Fruit fly (Drosophila melanogaster): ENCODE results near the gene CG14957.
A peak's percentile ranks its signal among the peaks of the same experiment; 100 is the strongest.

The CG14957 gene

DNA sequence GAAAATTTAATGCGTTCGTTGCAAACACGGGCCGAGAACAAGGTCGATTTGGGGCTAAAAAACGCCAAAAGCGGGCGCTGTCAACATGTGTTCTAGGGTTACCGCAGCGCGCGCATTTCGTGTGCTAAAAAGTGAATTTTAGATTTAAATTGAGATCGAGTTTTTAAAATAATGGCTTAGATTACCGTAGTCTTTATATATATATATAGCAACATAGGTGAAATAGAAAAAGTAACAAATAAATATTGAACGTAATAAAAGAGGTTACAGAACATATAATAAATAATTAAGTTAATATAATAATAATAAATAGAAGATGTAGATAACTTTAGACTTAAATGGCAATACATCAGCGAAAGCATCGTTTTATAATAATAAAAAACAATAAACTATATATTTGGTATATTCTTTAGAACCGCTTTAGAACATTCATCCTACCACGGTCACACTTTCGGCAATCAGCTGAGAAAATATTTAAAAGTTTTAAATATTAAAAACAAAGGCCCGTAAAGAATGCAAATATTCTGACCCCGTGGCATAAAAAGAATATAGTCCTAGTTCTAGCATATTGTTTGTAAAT, 43.9 kb upstream of the CG14957 start, which contains the start of the genes CG11537 and Alg2 (continued):
- TF ChIP-seq kni (GFP tag; optimal IDR thresholded peaks at IDR 0.05) = no peak
- TF ChIP-seq bcd (GFP tag; optimal IDR thresholded peaks at IDR 0.05) = peak; percentile 15
- TF ChIP-seq HHEX (GFP tag; optimal IDR thresholded peaks at IDR 0.05) = peak; percentile 12
- TF ChIP-seq ac (GFP tag; optimal IDR thresholded peaks at IDR 0.05) = no peak
- TF ChIP-seq CG31441 (GFP tag; IDR thresholded peaks at IDR 0.05) = 0 out of 2 replicates have a peak, but pooled peaks have one; percentile 20
- TF ChIP-seq NfI (GFP tag; optimal IDR thresholded peaks at IDR 0.05) = peak; percentile 4
- TF ChIP-seq Hr39 (optimal IDR thresholded peaks at IDR 0.05) = no peak
- peak; percentile 22 for TF ChIP-seq CG30403 (GFP tag; optimal IDR thresholded peaks at IDR 0.05)
- peak in 1 of 2 experiments; percentile 80 for TF ChIP-seq crp (GFP tag; optimal IDR thresholded peaks at IDR 0.05)
- peak; percentile 52 for TF ChIP-seq CG32532 (GFP tag; IDR thresholded peaks at IDR 0.05)
- TF ChIP-seq Sox100B (GFP tag; optimal IDR thresholded peaks at IDR 0.05) = no peak
- no peak for TF ChIP-seq CG10147 (GFP tag; optimal IDR thresholded peaks at IDR 0.05)
- peak; percentile 61 for TF ChIP-seq CG9932 (GFP tag; IDR thresholded peaks at IDR 0.05)
- peak; percentile 23; the same call in 1 of the 2 replicates for TF ChIP-seq ap (GFP tag; IDR thresholded peaks at IDR 0.05)
- peak; percentile 42 for TF ChIP-seq caup (GFP tag; optimal IDR thresholded peaks at IDR 0.05; ENCODE audit: severe bottlenecking)
- no peak for TF ChIP-seq CG17912 (GFP tag; optimal IDR thresholded peaks at IDR 0.05)
- TF ChIP-seq sug (tag; optimal IDR thresholded peaks at IDR 0.05) = peak; percentile 4
- 0 out of 2 replicates have a peak, but pooled peaks have one; percentile 22 for TF ChIP-seq CG3847 (GFP tag; IDR thresholded peaks at IDR 0.05)
- peak; percentile 44 for TF ChIP-seq CG17829 (tag; optimal IDR thresholded peaks at IDR 0.05)
- TF ChIP-seq CG2678 (tag; optimal IDR thresholded peaks at IDR 0.05) = peak; percentile 42
- TF ChIP-seq CG8924 (tag; optimal IDR thresholded peaks at IDR 0.05) = peak; percentile 66
- TF ChIP-seq unpg (GFP tag; optimal IDR thresholded peaks at IDR 0.05) = peak; percentile 38
- peak; percentile 36; the same call in 1 of the 2 replicates for TF ChIP-seq CG11247 (GFP tag; IDR thresholded peaks at IDR 0.05)
- peak; percentile 38 for TF ChIP-seq CoRest (tag; optimal IDR thresholded peaks at IDR 0.05)
- TF ChIP-seq CG12155 (GFP tag; optimal IDR thresholded peaks at IDR 0.05) = peak; percentile 28
- peak; percentile 35 for TF ChIP-seq CG2116 (GFP tag; optimal IDR thresholded peaks at IDR 0.05)
- no peak for TF ChIP-seq cas (GFP tag; IDR thresholded peaks at IDR 0.05)
- TF ChIP-seq gfzf (GFP tag; optimal IDR thresholded peaks at IDR 0.05) = peak; percentile 69
- peak; percentile 29 for TF ChIP-seq Med (GFP tag)
- TF ChIP-seq Dek (tag; optimal IDR thresholded peaks at IDR 0.05) = peak; percentile 12
- peak; percentile 56 for TF ChIP-seq scrt (GFP tag; optimal IDR thresholded peaks at IDR 0.05)
- TF ChIP-seq Nf-YB (GFP tag; optimal IDR thresholded peaks at IDR 0.05) = peak; percentile 33
- TF ChIP-seq BEAF-32 (GFP tag; optimal IDR thresholded peaks at IDR 0.05) = peak; percentile 22
- no peak for TF ChIP-seq emc (GFP tag; optimal IDR thresholded peaks at IDR 0.05)
- TF ChIP-seq chn (GFP tag; optimal IDR thresholded peaks at IDR 0.05) = peak; percentile 8
- no peak for TF ChIP-seq CG11398 (GFP tag; optimal IDR thresholded peaks at IDR 0.05)
- peak; percentile 62; the same call in 2 of the 3 replicates for TF ChIP-seq row (GFP tag; IDR thresholded peaks at IDR 0.05)
- TF ChIP-seq stwl (tag; optimal IDR thresholded peaks at IDR 0.05) = peak; percentile 28
- peak in 1 of 2 experiments; percentile 6 for TF ChIP-seq insv (GFP tag; optimal IDR thresholded peaks at IDR 0.05)
- no peak for TF ChIP-seq so (GFP tag; IDR thresholded peaks at IDR 0.05)
- peak; percentile 42 for TF ChIP-seq tin (GFP tag; optimal IDR thresholded peaks at IDR 0.05)
- TF ChIP-seq gem (tag; optimal IDR thresholded peaks at IDR 0.05) = peak; percentile 55
- peak; percentile 39 for TF ChIP-seq CG18599 (GFP tag; optimal IDR thresholded peaks at IDR 0.05)
- no peak for TF ChIP-seq ssp (GFP tag; IDR thresholded peaks at IDR 0.05)
- TF ChIP-seq Hr51 (GFP tag; optimal IDR thresholded peaks at IDR 0.05) = peak in 1 of 2 experiments; percentile 14
- peak; percentile 44 for TF ChIP-seq phol (tag; optimal IDR thresholded peaks at IDR 0.05)
- TF ChIP-seq Xbp1 (GFP tag; optimal IDR thresholded peaks at IDR 0.05) = peak; percentile 34
- TF ChIP-seq Dip3 (GFP tag; optimal IDR thresholded peaks at IDR 0.05) = no peak
- TF ChIP-seq CG13123 (GFP tag; optimal IDR thresholded peaks at IDR 0.05) = no peak

Measured in whole organism, embryonic.